Fruit fly (Drosophila melanogaster): ENCODE measurements around the gene Sptr.

DNA sequence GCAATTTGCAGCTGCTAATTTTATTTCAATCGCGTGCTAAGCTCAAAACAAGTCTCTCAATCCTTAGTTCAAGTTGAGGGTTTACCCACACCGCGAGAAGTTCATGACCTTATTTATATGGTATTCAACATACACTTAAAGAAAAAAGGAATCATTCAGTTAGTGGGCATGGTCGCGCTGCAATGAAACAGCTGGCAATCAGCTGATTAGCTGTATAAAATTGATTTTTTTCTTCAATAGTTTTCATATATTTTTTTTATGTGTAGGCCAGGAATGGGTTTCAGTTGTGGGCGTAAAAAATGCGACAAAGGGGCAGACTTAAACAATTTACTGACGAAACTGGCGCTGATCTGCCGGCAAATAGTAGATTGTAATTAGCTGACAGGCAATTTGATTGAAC lies 34.9 kb upstream of the Sptr start:
- TF ChIP-seq tai (GFP tag; optimal IDR thresholded peaks at IDR 0.05) (no peak), CG9705 (GFP tag; optimal IDR thresholded peaks at IDR 0.05) (no peak), lola (GFP tag; optimal IDR thresholded peaks at IDR 0.05) (no peak), woc (GFP tag; optimal IDR thresholded peaks at IDR 0.05) (no peak), OdsH (GFP tag; optimal IDR thresholded peaks at IDR 0.05) (no peak), Vsx2 (GFP tag; optimal IDR thresholded peaks at IDR 0.05; ENCODE audit: partially characterized antibody) (no peak), usp (GFP tag; optimal IDR thresholded peaks at IDR 0.05) (no peak), psq (GFP tag; optimal IDR thresholded peaks at IDR 0.05) (no peak), dmrt93B (GFP tag; optimal IDR thresholded peaks at IDR 0.05) (no peak), Myc (optimal IDR thresholded peaks at IDR 0.05) (no peak), dsf (GFP tag; optimal IDR thresholded peaks at IDR 0.05; ENCODE audit: borderline replicate concordance) (no peak), ey (GFP tag; optimal IDR thresholded peaks at IDR 0.05) (no peak), fru (GFP tag; optimal IDR thresholded peaks at IDR 0.05) (no peak)
